Fruit fly (Drosophila melanogaster): Measurements from ENCODE around the gene Naa40.

Naa40 gene

DNA sequence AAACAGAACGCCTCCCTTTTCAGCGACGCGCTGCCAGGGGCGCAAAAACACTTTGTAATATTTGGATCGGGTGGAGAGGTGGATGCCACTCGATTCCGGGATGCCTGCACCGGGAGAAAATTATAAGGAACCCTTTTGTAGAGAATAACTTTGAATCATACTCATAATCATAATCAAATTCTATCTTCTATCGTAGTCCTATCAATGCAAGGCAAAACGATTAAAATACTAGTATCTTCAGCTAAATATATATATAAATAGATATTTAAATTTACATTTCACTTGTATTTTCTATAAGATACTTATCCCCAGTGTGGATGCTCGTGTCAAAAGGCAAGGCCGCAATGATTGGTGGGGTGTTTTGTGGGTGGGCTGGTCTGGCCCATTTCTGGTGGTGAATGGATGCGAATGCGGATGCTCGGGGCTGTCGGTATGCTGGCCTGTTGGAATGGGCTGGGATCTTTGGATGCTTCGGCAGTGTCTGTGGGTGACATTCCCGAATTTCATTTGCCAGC lies 18.9 kb downstream of the Naa40 start (continued):
- no peak for TF ChIP-seq Doc2 (GFP tag; IDR thresholded peaks at IDR 0.05)
- peak; percentile 12 for TF ChIP-seq CG7839 (tag; optimal IDR thresholded peaks at IDR 0.05)
- peak; percentile 1 for TF ChIP-seq CG15269 (tag; optimal IDR thresholded peaks at IDR 0.05)
- TF ChIP-seq sens (GFP tag), result peak; percentile 25
- no peak for TF ChIP-seq lab (GFP tag; optimal IDR thresholded peaks at IDR 0.05)
- no peak for TF ChIP-seq H15 (GFP tag; IDR thresholded peaks at IDR 0.05)
- TF ChIP-seq seq (GFP tag; IDR thresholded peaks at IDR 0.05), result no peak
- peak; percentile 5 for TF ChIP-seq CG17359 (tag; optimal IDR thresholded peaks at IDR 0.05)
- TF ChIP-seq CG10267 (tag; optimal IDR thresholded peaks at IDR 0.05), result peak; percentile 1
- TF ChIP-seq Nf-YC (tag; optimal IDR thresholded peaks at IDR 0.05), result peak; percentile 55
- TF ChIP-seq CG18262 (tag; optimal IDR thresholded peaks at IDR 0.05), result peak; percentile 2
- TF ChIP-seq CG13624 (GFP tag; optimal IDR thresholded peaks at IDR 0.05), result no peak
- peak; percentile 37; the same call in 1 of the 2 replicates for TF ChIP-seq sisA (GFP tag; IDR thresholded peaks at IDR 0.05)
- TF ChIP-seq CG13424 (tag; optimal IDR thresholded peaks at IDR 0.05), result peak; percentile 30

DNA sequence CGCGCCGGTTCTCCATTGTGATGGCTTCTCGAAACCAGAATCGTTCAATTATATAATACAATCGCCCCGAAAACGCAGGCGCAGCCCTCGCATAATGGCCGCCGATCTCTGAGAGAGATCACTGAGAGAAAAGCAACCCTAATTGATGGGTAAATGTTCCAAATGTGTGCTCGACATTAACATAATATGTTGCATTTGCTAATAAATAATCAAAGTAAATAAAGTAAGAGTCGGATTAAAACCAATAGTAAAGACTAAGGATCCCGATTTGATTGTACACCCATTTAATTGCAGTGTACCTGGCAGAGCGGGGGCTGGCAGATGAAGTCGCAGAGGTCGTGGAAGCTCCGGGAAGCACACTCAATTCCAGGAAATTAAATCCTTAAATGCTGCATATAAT lies 20.2 kb downstream of the Naa40 start:
- TF ChIP-seq CG16815 (GFP tag; optimal IDR thresholded peaks at IDR 0.05), result no peak
- TF ChIP-seq CG18262 (tag; optimal IDR thresholded peaks at IDR 0.05), result peak; percentile 13
- peak; percentile 19 for TF ChIP-seq CG2712 (tag; optimal IDR thresholded peaks at IDR 0.05)
- TF ChIP-seq sens (GFP tag), result peak; percentile 41
- no peak for TF ChIP-seq B-H1 (GFP tag; IDR thresholded peaks at IDR 0.05)
- TF ChIP-seq gem (tag; optimal IDR thresholded peaks at IDR 0.05), result peak; percentile 13
- peak; percentile 29 for TF ChIP-seq CG10979 (tag; optimal IDR thresholded peaks at IDR 0.05)
- no peak for TF ChIP-seq Fer2 (tag; optimal IDR thresholded peaks at IDR 0.05)
- TF ChIP-seq Pdp1 (GFP tag; optimal IDR thresholded peaks at IDR 0.05), result peak in 1 of 2 experiments; percentile 52
- no peak for TF ChIP-seq B-H2 (GFP tag; optimal IDR thresholded peaks at IDR 0.05)
- TF ChIP-seq Xrp1 (GFP tag; IDR thresholded peaks at IDR 0.05), result peak; percentile 54; the same call in 1 of the 2 replicates
- peak; percentile 28 for TF ChIP-seq CG1603 (tag; optimal IDR thresholded peaks at IDR 0.05)
- no peak for TF ChIP-seq CG12071 (GFP tag; optimal IDR thresholded peaks at IDR 0.05)
- peak; percentile 0 for TF ChIP-seq CG11504 (tag; optimal IDR thresholded peaks at IDR 0.05)
- TF ChIP-seq phol (tag; optimal IDR thresholded peaks at IDR 0.05), result peak; percentile 4
- peak; percentile 5 for TF ChIP-seq CG14710 (tag; optimal IDR thresholded peaks at IDR 0.05)
- no peak for TF ChIP-seq lbe (GFP tag; optimal IDR thresholded peaks at IDR 0.05)

DNA sequence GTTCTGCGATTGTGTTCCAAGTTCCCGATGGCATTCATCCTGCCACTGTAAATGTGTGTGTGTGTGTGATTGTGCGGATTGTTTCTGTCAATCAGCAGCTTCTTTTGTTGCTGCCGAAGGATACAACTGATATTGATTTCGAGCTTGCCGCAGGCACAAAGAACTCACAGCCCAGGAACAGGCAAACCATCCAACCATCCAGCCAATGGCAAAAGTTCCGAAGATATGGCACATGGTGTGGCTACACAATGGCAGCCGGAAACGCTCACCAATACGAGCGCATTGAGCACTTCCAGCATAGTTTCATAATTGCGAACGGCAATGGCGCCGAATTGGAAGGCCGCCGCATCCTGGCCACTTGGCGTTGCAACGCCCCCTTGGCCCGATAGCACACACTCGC lies 23.0 kb downstream of the Naa40 start:
- no peak for TF ChIP-seq Nf-YA (GFP tag; IDR thresholded peaks at IDR 0.05)
- peak; percentile 75 for TF ChIP-seq Nf-YB (GFP tag; optimal IDR thresholded peaks at IDR 0.05)
- peak; percentile 50 for TF ChIP-seq Nf-YC (tag; optimal IDR thresholded peaks at IDR 0.05)

DNA sequence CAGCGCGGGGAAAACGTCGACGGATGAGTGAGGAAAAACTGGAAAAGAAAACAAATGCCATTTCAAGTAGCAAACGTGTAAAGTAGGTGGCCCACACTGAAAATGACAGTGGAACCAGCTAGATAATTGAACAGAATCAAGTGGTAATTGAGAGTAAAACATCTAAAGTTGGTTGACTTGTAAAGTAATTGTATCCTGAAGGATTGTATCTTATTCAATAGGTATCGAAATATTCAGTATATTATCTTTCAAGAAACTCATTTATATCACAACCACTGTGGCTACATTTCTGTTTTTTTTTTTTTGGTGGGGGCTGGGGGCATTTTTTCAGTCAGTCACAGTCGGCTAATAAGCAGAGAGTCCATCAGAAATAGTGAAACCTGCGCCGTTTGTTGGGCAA lies 25.5 kb downstream of the Naa40 start:
- TF ChIP-seq CG13424 (tag; optimal IDR thresholded peaks at IDR 0.05), result peak; percentile 18
- TF ChIP-seq Side (GFP tag; optimal IDR thresholded peaks at IDR 0.05), result peak; percentile 11
- TF ChIP-seq Sox102F (GFP tag; optimal IDR thresholded peaks at IDR 0.05), result peak; percentile 34
- peak; percentile 46 for TF ChIP-seq gsb-n (tag; optimal IDR thresholded peaks at IDR 0.05)
- TF ChIP-seq jumu (GFP tag; optimal IDR thresholded peaks at IDR 0.05), result peak; percentile 46
- 0 out of 3 replicates have a peak, but pooled peaks have one; percentile 49 for TF ChIP-seq CG3726 (GFP tag; IDR thresholded peaks at IDR 0.05)
- no peak for TF ChIP-seq bigmax (GFP tag; optimal IDR thresholded peaks at IDR 0.05)
- no peak for TF ChIP-seq prd (optimal IDR thresholded peaks at IDR 0.05)
- peak; percentile 63 for TF ChIP-seq prd (GFP tag; IDR thresholded peaks at IDR 0.05)
- no peak for TF ChIP-seq trh (GFP tag; optimal IDR thresholded peaks at IDR 0.05)
- TF ChIP-seq sr (GFP tag; IDR thresholded peaks at IDR 0.05), result 0 out of 3 replicates have a peak, but pooled peaks have one; percentile 28
- TF ChIP-seq E2f2 (GFP tag; IDR thresholded peaks at IDR 0.05), result 0 out of 2 replicates have a peak, but pooled peaks have one; percentile 8
- no peak for TF ChIP-seq Dbx (GFP tag; IDR thresholded peaks at IDR 0.05)
- TF ChIP-seq ems (GFP tag; optimal IDR thresholded peaks at IDR 0.05), result no peak
- no peak for TF ChIP-seq CG1233 (GFP tag; optimal IDR thresholded peaks at IDR 0.05)
- no peak for TF ChIP-seq CG11398 (GFP tag; optimal IDR thresholded peaks at IDR 0.05)
- TF ChIP-seq chm (GFP tag; IDR thresholded peaks at IDR 0.05), result 0 out of 2 replicates have a peak, but pooled peaks have one; percentile 29
